Worm (Caenorhabditis elegans) whole organism, L4/young adult: Measurements from ENCODE around the gene C50E10.2.

ENCODE experiments used
- W03F9.2 ChIP-seq: fragments of 150-350 bp; optimal IDR thresholded peaks from 2 replicates; lab custom pipeline; 2014; ENCODE audit warnings: missing biosample characterization, missing genetic modification characterization
- dao-5 ChIP-seq: sonication (generic microtip); optimal IDR thresholded peaks from 2 replicates; lab custom pipeline; 2016; ENCODE audit warnings: missing genotype, missing genetic modification characterization, moderate library complexity, missing compliant biosample characterization
- him-1 ChIP-seq: sonication (generic microtip); optimal IDR thresholded peaks from 2 replicates; lab custom pipeline; 2016; ENCODE audit warnings: missing genotype, missing genetic modification reagents, missing genetic modification characterization, missing compliant biosample characterization

- TF ChIP-seq dao-5: no peak
- TF ChIP-seq W03F9.2: no peak
- no peak for TF ChIP-seq him-1
These were observed 8.3 kb downstream of the C50E10.2 start for ce11 chrII:12301233-12301632.
